Fruit fly (Drosophila melanogaster) whole organism, embryonic: ENCODE measurements around the gene CG6937.

Source experiments
- BEAF-32 ChIP-seq: fragments of 200-800 bp; sonication (Bioruptor generic); optimal IDR thresholded peaks from 3 replicates; lab custom pipeline; 2017; ENCODE audit warnings: missing biosample characterization, missing genetic modification characterization, mild to moderate bottlenecking, moderate library complexity, missing genetic modification reagents
- CG10267 ChIP-seq: fragments of 200-800 bp; sonication (Bioruptor generic); optimal IDR thresholded peaks from 2 replicates; lab custom pipeline; 2018; ENCODE audit warnings: missing biosample characterization, mild to moderate bottlenecking, missing genetic modification characterization, moderate library complexity
- CG10565 ChIP-seq: fragments of 200-800 bp; sonication (Bioruptor generic); optimal IDR thresholded peaks from 3 replicates; lab custom pipeline; 2016; ENCODE audit warnings: missing biosample characterization, mild to moderate bottlenecking, missing genetic modification characterization
- CG12155 ChIP-seq: fragments of 200-800 bp; sonication (Bioruptor generic); optimal IDR thresholded peaks from 3 replicates; lab custom pipeline; 2016; ENCODE audit warnings: missing biosample characterization, missing genetic modification characterization
- CG1233 ChIP-seq: fragments of 200-800 bp; sonication (Bioruptor generic); optimal IDR thresholded peaks from 4 replicates; lab custom pipeline; 2018; ENCODE audit warnings: missing biosample characterization, mild to moderate bottlenecking, missing genetic modification characterization
- CG13296 ChIP-seq: fragments of 200-800 bp; sonication (Bioruptor generic); optimal IDR thresholded peaks from 3 replicates; lab custom pipeline; 2018; ENCODE audit warnings: missing biosample characterization, mild to moderate bottlenecking, missing genetic modification characterization
- CG14860 ChIP-seq: fragments of 200-800 bp; sonication (Bioruptor generic); IDR thresholded peaks from 3 replicates; pipeline ENCODE4 v1.3.6; 2022; ENCODE audit warnings: missing biosample characterization, missing genetic modification characterization; ENCODE audit not compliant: partially characterized antibody
- CG15479 ChIP-seq: fragments of 200-800 bp; sonication (Bioruptor generic); optimal IDR thresholded peaks from 3 replicates; lab custom pipeline; 2019; ENCODE audit warnings: missing biosample characterization, mild to moderate bottlenecking, missing genetic modification characterization, moderate library complexity
- CG1602 ChIP-seq: fragments of 200-800 bp; sonication (Bioruptor generic); optimal IDR thresholded peaks from 3 replicates; lab custom pipeline; 2016; ENCODE audit warnings: missing biosample characterization, missing genetic modification characterization
- CG16815 ChIP-seq: fragments of 200-800 bp; sonication (Bioruptor generic); optimal IDR thresholded peaks from 3 replicates; lab custom pipeline; 2017; ENCODE audit warnings: missing biosample characterization, mild to moderate bottlenecking, missing genetic modification characterization
- CG17328 ChIP-seq: fragments of 200-800 bp; sonication (Bioruptor generic); IDR thresholded peaks from 2 replicates; pipeline ENCODE4 v1.3.6; 2022; ENCODE audit warnings: missing biosample characterization, missing genetic modification characterization
- CG3407 ChIP-seq: fragments of 200-800 bp; sonication (Bioruptor generic); optimal IDR thresholded peaks from 2 replicates; lab custom pipeline; 2018; ENCODE audit warnings: missing biosample characterization, mild to moderate bottlenecking, missing genetic modification characterization
- CG3847 ChIP-seq: fragments of 200-800 bp; sonication (Bioruptor generic); IDR thresholded peaks from 2 replicates; pipeline ENCODE4 v1.3.6; 2022; ENCODE audit warnings: missing biosample characterization, missing genetic modification characterization
- CG4282 ChIP-seq: fragments of 200-800 bp; sonication (Bioruptor generic); optimal IDR thresholded peaks from 2 replicates; lab custom pipeline; 2016; ENCODE audit warnings: missing biosample characterization, missing genetic modification characterization
- CG7271 ChIP-seq: fragments of 200-800 bp; sonication (Bioruptor generic); optimal IDR thresholded peaks from 2 replicates; lab custom pipeline; 2018; ENCODE audit warnings: missing biosample characterization, mild to moderate bottlenecking, missing genetic modification characterization, moderate library complexity
- CHES-1-like ChIP-seq: fragments of 200-800 bp; sonication (Bioruptor generic); optimal IDR thresholded peaks from 2 replicates; lab custom pipeline; 2016; ENCODE audit warnings: missing biosample characterization, missing genetic modification characterization
- Dip2 ChIP-seq: fragments of 200-800 bp; sonication (Bioruptor generic); IDR thresholded peaks from 2 replicates; pipeline ENCODE4 v1.3.6; 2022; ENCODE audit warnings: missing biosample characterization, missing genetic modification characterization
- Gug ChIP-seq: fragments of 200-800 bp; sonication (Bioruptor generic); IDR thresholded peaks from 4 replicates; pipeline ENCODE4 v1.3.6; 2022; ENCODE audit warnings: missing biosample characterization, missing genetic modification characterization
- H2.0 ChIP-seq: fragments of 200-800 bp; sonication (Bioruptor generic); IDR thresholded peaks from 2 replicates; pipeline ENCODE4 v1.3.6; 2022; ENCODE audit warnings: missing biosample characterization, missing genetic modification characterization
- HLH3B ChIP-seq: fragments of 200-800 bp; sonication (Bioruptor generic); IDR thresholded peaks from 2 replicates; pipeline ENCODE4 v1.3.6; 2022; ENCODE audit warnings: missing biosample characterization, missing genetic modification characterization
- HLH54F ChIP-seq: fragments of 200-800 bp; sonication (Bioruptor generic); optimal IDR thresholded peaks from 3 replicates; lab custom pipeline; 2016; ENCODE audit warnings: missing biosample characterization, missing genetic modification characterization
- Hey ChIP-seq: fragments of 200-800 bp; sonication (Bioruptor generic); optimal IDR thresholded peaks from 3 replicates; lab custom pipeline; 2018; ENCODE audit warnings: missing biosample characterization, mild to moderate bottlenecking, missing genetic modification characterization
- Hmr ChIP-seq: fragments of 200-800 bp; sonication (Bioruptor generic); optimal IDR thresholded peaks from 3 replicates; lab custom pipeline; 2017; ENCODE audit warnings: mild to moderate bottlenecking, missing biosample characterization, missing genetic modification reagents, missing genetic modification characterization
- Lhr ChIP-seq: fragments of 200-800 bp; sonication (Bioruptor generic); optimal IDR thresholded peaks from 3 replicates; lab custom pipeline; 2017; ENCODE audit warnings: mild to moderate bottlenecking, missing biosample characterization, missing genetic modification reagents, missing genetic modification characterization
- Meics ChIP-seq: fragments of 200-800 bp; sonication (Bioruptor generic); optimal IDR thresholded peaks from 2 replicates; lab custom pipeline; 2017; ENCODE audit warnings: missing biosample characterization, mild to moderate bottlenecking, missing genetic modification characterization
- Mes4 ChIP-seq: fragments of 200-800 bp; sonication (Bioruptor generic); optimal IDR thresholded peaks from 2 replicates; lab custom pipeline; 2016; ENCODE audit warnings: missing biosample characterization, missing genetic modification characterization
- Nf-YC ChIP-seq: fragments of 200-800 bp; optimal IDR thresholded peaks from 3 replicates; lab custom pipeline; 2019; ENCODE audit warnings: missing biosample characterization, mild to moderate bottlenecking, missing genetic modification characterization, moderate library complexity
- Poxn ChIP-seq: fragments of 200-800 bp; sonication (Bioruptor generic); IDR thresholded peaks from 2 replicates; pipeline ENCODE4 v1.3.6; 2022; ENCODE audit warnings: missing biosample characterization, missing genetic modification characterization
- Rx ChIP-seq: fragments of 200-800 bp; sonication (Bioruptor generic); IDR thresholded peaks from 2 replicates; pipeline ENCODE4 v1.3.6; 2022; ENCODE audit warnings: missing biosample characterization, missing genetic modification characterization
- Sox102F ChIP-seq: fragments of 200-800 bp; sonication (Bioruptor generic); optimal IDR thresholded peaks from 2 replicates; lab custom pipeline; 2018; ENCODE audit warnings: missing biosample characterization, mild to moderate bottlenecking, missing genetic modification characterization, moderate library complexity
- amos ChIP-seq: fragments of 200-800 bp; sonication (Bioruptor generic); IDR thresholded peaks from 2 replicates; pipeline ENCODE4 v1.3.6; 2022; ENCODE audit warnings: missing biosample characterization, missing genetic modification characterization; ENCODE audit not compliant: partially characterized antibody
- bigmax ChIP-seq: fragments of 200-800 bp; sonication (Bioruptor generic); optimal IDR thresholded peaks from 2 replicates; lab custom pipeline; 2018; ENCODE audit warnings: missing biosample characterization, mild to moderate bottlenecking, missing genetic modification characterization
- caup ChIP-seq: fragments of 200-800 bp; sonication (Bioruptor generic); optimal IDR thresholded peaks from 3 replicates; lab custom pipeline; 2017; ENCODE audit warnings: missing biosample characterization, mild to moderate bottlenecking, missing genetic modification characterization, moderate library complexity; ENCODE audit not compliant: severe bottlenecking
- crc ChIP-seq: fragments of 200-800 bp; sonication (Bioruptor generic); optimal IDR thresholded peaks from 2 replicates; lab custom pipeline; 2016; ENCODE audit warnings: missing biosample characterization, missing genetic modification characterization
- crp ChIP-seq, 2 experiments: fragments of 200-800 bp; sonication (Bioruptor generic); optimal IDR thresholded peaks; 2 replicates in 1 of 2; 3 replicates in 1 of 2; lab custom pipeline; 2017; ENCODE audit warnings: missing biosample characterization in 2 of 2, missing genetic modification characterization in 2 of 2, mild to moderate bottlenecking in 1 of 2, moderate library complexity in 1 of 2
- danr ChIP-seq: fragments of 200-800 bp; sonication (Bioruptor generic); IDR thresholded peaks from 2 replicates; pipeline ENCODE4 v1.3.6; 2022; ENCODE audit warnings: missing biosample characterization, missing genetic modification characterization
- dmrt99B ChIP-seq: fragments of 200-800 bp; sonication (Bioruptor generic); optimal IDR thresholded peaks from 2 replicates; lab custom pipeline; 2018; ENCODE audit warnings: missing biosample characterization, mild to moderate bottlenecking, missing genetic modification characterization, moderate library complexity
- gro ChIP-seq: fragments of 200-800 bp; sonication (Bioruptor generic); optimal IDR thresholded peaks from 2 replicates; lab custom pipeline; 2016; ENCODE audit warnings: missing biosample characterization, missing genetic modification characterization
- hbn ChIP-seq: fragments of 200-800 bp; sonication (Bioruptor generic); IDR thresholded peaks from 2 replicates; pipeline ENCODE4 v1.3.6; 2022; ENCODE audit warnings: missing biosample characterization, missing genetic modification characterization; ENCODE audit not compliant: partially characterized antibody
- pum ChIP-seq: fragments of 200-800 bp; sonication (Bioruptor generic); optimal IDR thresholded peaks from 2 replicates; lab custom pipeline; 2016; ENCODE audit warnings: missing biosample characterization, missing genetic modification characterization
- sens ChIP-seq: fragments of 200-800 bp; sonication (Bioruptor generic); peaks from one replicate; lab custom pipeline; 2016; ENCODE audit warnings: missing biosample characterization, missing genetic modification characterization
- sima ChIP-seq: fragments of 200-800 bp; sonication (Bioruptor generic); optimal IDR thresholded peaks from 2 replicates; lab custom pipeline; 2016; ENCODE audit warnings: missing biosample characterization, missing genetic modification characterization
- slbo ChIP-seq: fragments of 200-800 bp; sonication (Bioruptor generic); IDR thresholded peaks from 2 replicates; pipeline ENCODE4 v1.3.6; 2022; ENCODE audit warnings: missing biosample characterization, missing genetic modification characterization
- slp2 ChIP-seq: fragments of 200-800 bp; sonication (Bioruptor generic); optimal IDR thresholded peaks from 2 replicates; lab custom pipeline; 2016; ENCODE audit warnings: missing biosample characterization, missing genetic modification characterization
- stwl ChIP-seq: fragments of 200-800 bp; sonication (Bioruptor generic); optimal IDR thresholded peaks from 3 replicates; lab custom pipeline; 2018; ENCODE audit warnings: missing biosample characterization, mild to moderate bottlenecking, missing genetic modification characterization, moderate library complexity
- tna ChIP-seq: fragments of 200-800 bp; sonication (Bioruptor generic); IDR thresholded peaks from 2 replicates; pipeline ENCODE4 v1.3.6; 2022; ENCODE audit warnings: missing biosample characterization, missing genetic modification characterization; ENCODE audit not compliant: partially characterized antibody
- toy ChIP-seq: fragments of 200-800 bp; sonication (Bioruptor generic); IDR thresholded peaks from 2 replicates; pipeline ENCODE4 v1.3.6; 2022; ENCODE audit warnings: missing biosample characterization, missing genetic modification characterization
- twi ChIP-seq: fragments of 200-800 bp; optimal IDR thresholded peaks from 2 replicates; lab custom pipeline; 2019; ENCODE audit warnings: missing biosample characterization, mild to moderate bottlenecking, missing genetic modification characterization, moderate library complexity
- wek ChIP-seq: fragments of 200-800 bp; sonication (Bioruptor generic); optimal IDR thresholded peaks from 3 replicates; lab custom pipeline; 2018; ENCODE audit warnings: missing biosample characterization, mild to moderate bottlenecking, missing genetic modification characterization, moderate library complexity
- zen2 ChIP-seq: fragments of 200-800 bp; sonication (Bioruptor generic); IDR thresholded peaks from 3 replicates; pipeline ENCODE4 v1.3.6; 2022; ENCODE audit warnings: missing biosample characterization, missing genetic modification characterization; ENCODE audit not compliant: partially characterized antibody

The CG6937 gene

dm6 chr3R:22624737-22625136 is 40.2 kb downstream of the CG6937 start (continued):
- peak; percentile 46; the same call in 2 of the 4 replicates for TF ChIP-seq Gug
- peak; percentile 53; the same call in 1 of the 2 replicates for TF ChIP-seq danr
- no peak for TF ChIP-seq CG16815 (GFP tag; lab: Kevin White, UChicago)
- no peak for TF ChIP-seq CG7271 (tag; lab: Kevin White, UChicago)
- TF ChIP-seq Meics: peak; percentile 29
- peak; percentile 34 for TF ChIP-seq crc (GFP tag; lab: Kevin White, UChicago)
- no peak for TF ChIP-seq twi (tag; lab: Kevin White, UChicago)
- TF ChIP-seq caup (GFP tag; lab: Kevin White, UChicago): peak; percentile 38
- peak; percentile 47 for TF ChIP-seq CG3407 (GFP tag; lab: Kevin White, UChicago)
- TF ChIP-seq wek (GFP tag; lab: Kevin White, UChicago): no peak
- TF ChIP-seq Hey: no peak
- no peak for TF ChIP-seq gro (GFP tag; lab: Kevin White, UChicago)
- TF ChIP-seq CG14860: no peak
- peak; percentile 42; the same call in 1 of the 2 replicates for TF ChIP-seq CG3847 (GFP tag; lab: Robert Waterston, UW)
- peak; percentile 30 for TF ChIP-seq CG1602 (GFP tag; lab: Kevin White, UChicago)
- peak; percentile 74 for TF ChIP-seq Rx (GFP tag; lab: Robert Waterston, UW)
- TF ChIP-seq Dip2: no peak
- no peak for TF ChIP-seq amos (GFP tag; lab: Robert Waterston, UW)
- no peak for TF ChIP-seq Poxn (GFP tag; lab: Robert Waterston, UW)
- TF ChIP-seq CG1233 (GFP tag; lab: Kevin White, UChicago): peak; percentile 38
- no peak for TF ChIP-seq Hmr
- TF ChIP-seq CG10565 (GFP tag; lab: Kevin White, UChicago): no peak
- TF ChIP-seq hbn (GFP tag; lab: Robert Waterston, UW): no peak
- no peak for TF ChIP-seq Lhr
- peak; percentile 82 for TF ChIP-seq HLH3B (GFP tag; lab: Robert Waterston, UW)
- no peak for TF ChIP-seq BEAF-32
- peak; percentile 57 for TF ChIP-seq pum (GFP tag; lab: Kevin White, UChicago)
- peak; percentile 40 for TF ChIP-seq slp2
- TF ChIP-seq CG12155: peak; percentile 43
- peak; percentile 86 for TF ChIP-seq CG17328 (GFP tag; lab: Robert Waterston, UW)
- TF ChIP-seq CG4282: no peak
- peak; percentile 48; the same call in 1 of the 2 replicates for TF ChIP-seq H2.0 (GFP tag; lab: Robert Waterston, UW)
- TF ChIP-seq slbo (GFP tag; lab: Robert Waterston, UW): peak; percentile 77
- no peak for TF ChIP-seq stwl (tag; lab: Kevin White, UChicago)
- TF ChIP-seq tna (GFP tag; lab: Robert Waterston, UW): no peak
- no peak for TF ChIP-seq CG15479 (GFP tag; lab: Kevin White, UChicago)
- no peak for TF ChIP-seq zen2 (GFP tag; lab: Robert Waterston, UW)
- peak; percentile 53 for TF ChIP-seq CG10267 (tag; lab: Kevin White, UChicago)
- TF ChIP-seq crp (GFP tag; optimal IDR thresholded peaks at IDR 0.05; lab: Kevin White, UChicago): no peak
- TF ChIP-seq Sox102F (GFP tag; lab: Kevin White, UChicago): peak; percentile 77
- TF ChIP-seq Nf-YC: no peak
- no peak for TF ChIP-seq sima (GFP tag; lab: Kevin White, UChicago)
- peak; percentile 97 for TF ChIP-seq sens (GFP tag; lab: Kevin White, UChicago)
- TF ChIP-seq CG13296 (GFP tag; lab: Kevin White, UChicago): no peak
- TF ChIP-seq bigmax (GFP tag; lab: Kevin White, UChicago): no peak
- peak; percentile 87 for TF ChIP-seq dmrt99B
- peak; percentile 29 for TF ChIP-seq HLH54F (GFP tag; lab: Kevin White, UChicago)
- no peak for TF ChIP-seq CHES-1-like (GFP tag; lab: Kevin White, UChicago)
- TF ChIP-seq Mes4 (GFP tag; lab: Kevin White, UChicago): peak; percentile 42
- no peak for TF ChIP-seq toy (GFP tag; lab: Robert Waterston, UW)
